Fruit fly (Drosophila melanogaster): ENCODE measurements around the gene Wdr82.

Wdr82 gene

dm6 chr2L:8361204-8361952, 12.9 kb upstream of the Wdr82 start (continued):
- no peak for TF ChIP-seq bcd (GFP tag; optimal IDR thresholded peaks at IDR 0.05)
- TF ChIP-seq HLHmδ (GFP tag; optimal IDR thresholded peaks at IDR 0.05): no peak
- TF ChIP-seq Hey (tag; optimal IDR thresholded peaks at IDR 0.05): no peak
- no peak for TF ChIP-seq sima (GFP tag; optimal IDR thresholded peaks at IDR 0.05)
- no peak for TF ChIP-seq CG31365 (tag; optimal IDR thresholded peaks at IDR 0.05)
- peak; percentile 19 for TF ChIP-seq Hmx (GFP tag; optimal IDR thresholded peaks at IDR 0.05)
- TF ChIP-seq Hsf (GFP tag; optimal IDR thresholded peaks at IDR 0.05): peak; percentile 21
- no peak for TF ChIP-seq CG6254 (GFP tag; optimal IDR thresholded peaks at IDR 0.05)
- TF ChIP-seq CG14710 (tag; optimal IDR thresholded peaks at IDR 0.05): peak; percentile 7
- TF ChIP-seq CG8359 (GFP tag; optimal IDR thresholded peaks at IDR 0.05; ENCODE audit: borderline replicate concordance): no peak
- TF ChIP-seq CG6813 (GFP tag; optimal IDR thresholded peaks at IDR 0.05): no peak
- TF ChIP-seq CG31224 (GFP tag; IDR thresholded peaks at IDR 0.05): peak; percentile 46; the same call in 1 of the 2 replicates
- TF ChIP-seq inv (GFP tag; IDR thresholded peaks at IDR 0.05; ENCODE audit: partially characterized antibody): no peak
- no peak for TF ChIP-seq pb (GFP tag; optimal IDR thresholded peaks at IDR 0.05)
- peak; percentile 13 for TF ChIP-seq dmrt11E (tag; optimal IDR thresholded peaks at IDR 0.05)
- TF ChIP-seq cwo (GFP tag; optimal IDR thresholded peaks at IDR 0.05): no peak
- TF ChIP-seq CG17912 (GFP tag; optimal IDR thresholded peaks at IDR 0.05): no peak
- no peak for TF ChIP-seq CG7928 (GFP tag; optimal IDR thresholded peaks at IDR 0.05)
- no peak for TF ChIP-seq Oaz (GFP tag; IDR thresholded peaks at IDR 0.05)
- peak; percentile 3 for TF ChIP-seq CG17568 (GFP tag; optimal IDR thresholded peaks at IDR 0.05)
- no peak for TF ChIP-seq CG3065 (GFP tag; optimal IDR thresholded peaks at IDR 0.05)
- no peak for TF ChIP-seq CG17186 (GFP tag; optimal IDR thresholded peaks at IDR 0.05)
- no peak for TF ChIP-seq trh (GFP tag; optimal IDR thresholded peaks at IDR 0.05)
- TF ChIP-seq usp (GFP tag; optimal IDR thresholded peaks at IDR 0.05): no peak
- TF ChIP-seq wek (GFP tag; optimal IDR thresholded peaks at IDR 0.05): no peak
- no peak for TF ChIP-seq dm (GFP tag; optimal IDR thresholded peaks at IDR 0.05)
- TF ChIP-seq so (GFP tag; IDR thresholded peaks at IDR 0.05): no peak
- TF ChIP-seq dysf (GFP tag; IDR thresholded peaks at IDR 0.05): no peak; the same call in 2 of the 3 replicates
- no peak for TF ChIP-seq sim (GFP tag; IDR thresholded peaks at IDR 0.05)
- no peak for TF ChIP-seq Bdp1 (GFP tag; optimal IDR thresholded peaks at IDR 0.05)
- TF ChIP-seq CG2116 (GFP tag; optimal IDR thresholded peaks at IDR 0.05): no peak
- 0 out of 2 replicates have a peak, but pooled peaks have one; percentile 20 for TF ChIP-seq CG31441 (GFP tag; IDR thresholded peaks at IDR 0.05)
- no peak for TF ChIP-seq Hr39 (optimal IDR thresholded peaks at IDR 0.05)
- peak; percentile 23 for TF ChIP-seq Xbp1 (GFP tag; optimal IDR thresholded peaks at IDR 0.05)
- no peak for TF ChIP-seq peb (GFP tag; IDR thresholded peaks at IDR 0.05)
- TF ChIP-seq cas (GFP tag; IDR thresholded peaks at IDR 0.05): no peak
- TF ChIP-seq ERR (GFP tag; optimal IDR thresholded peaks at IDR 0.05): no peak
- no peak for TF ChIP-seq Fer1 (GFP tag; optimal IDR thresholded peaks at IDR 0.05)
- TF ChIP-seq CG6689 (GFP tag; IDR thresholded peaks at IDR 0.05): no peak
- no peak for TF ChIP-seq CG12071 (GFP tag; optimal IDR thresholded peaks at IDR 0.05)
- TF ChIP-seq HmgD (GFP tag; optimal IDR thresholded peaks at IDR 0.05): no peak
- TF ChIP-seq CG12236 (GFP tag; optimal IDR thresholded peaks at IDR 0.05): no peak
- TF ChIP-seq CG10431 (GFP tag; optimal IDR thresholded peaks at IDR 0.05): no peak
- no peak for TF ChIP-seq Deaf1 (tag; optimal IDR thresholded peaks at IDR 0.05)
- TF ChIP-seq mam (GFP tag; optimal IDR thresholded peaks at IDR 0.05): no peak
- TF ChIP-seq Nf-YC (tag; optimal IDR thresholded peaks at IDR 0.05): no peak
- TF ChIP-seq CG8944 (GFP tag; optimal IDR thresholded peaks at IDR 0.05): no peak
- no peak for TF ChIP-seq Hand (GFP tag; optimal IDR thresholded peaks at IDR 0.05)
- TF ChIP-seq Drgx (GFP tag; IDR thresholded peaks at IDR 0.05): no peak
- no peak for TF ChIP-seq Poxn (GFP tag; IDR thresholded peaks at IDR 0.05)
- peak; percentile 46 for TF ChIP-seq kni (GFP tag; optimal IDR thresholded peaks at IDR 0.05)

All from whole organism, embryonic.